Fruit fly (Drosophila melanogaster) whole organism, pupa: ENCODE data around the gene Arl1.

Experiments
- CG10348 ChIP-seq: fragments of 200-800 bp; sonication (Bioruptor generic); IDR thresholded peaks from 2 replicates; pipeline ENCODE4 v1.3.6; 2022; ENCODE audit warnings: missing biosample characterization, missing genetic modification characterization
- CG14655 ChIP-seq: fragments of 200-800 bp; sonication (Bioruptor generic); optimal IDR thresholded peaks from 3 replicates; lab custom pipeline; 2017; ENCODE audit warnings: mild to moderate bottlenecking, missing biosample characterization, missing genetic modification reagents, missing genetic modification characterization
- CG15710 ChIP-seq: fragments of 200-800 bp; sonication (Bioruptor generic); optimal IDR thresholded peaks from 2 replicates; lab custom pipeline; 2018; ENCODE audit warnings: missing biosample characterization, mild to moderate bottlenecking, missing genetic modification characterization, moderate library complexity
- CG17806 ChIP-seq: fragments of 200-800 bp; sonication (Bioruptor generic); optimal IDR thresholded peaks from 2 replicates; lab custom pipeline; 2018; ENCODE audit warnings: missing biosample characterization, mild to moderate bottlenecking, missing genetic modification characterization, moderate library complexity
- CG32121 ChIP-seq: fragments of 200-800 bp; sonication (Bioruptor generic); IDR thresholded peaks from 2 replicates; pipeline ENCODE4 v1.3.6; 2022; ENCODE audit warnings: missing biosample characterization, missing genetic modification characterization
- CG34367 ChIP-seq: fragments of 200-800 bp; sonication (Bioruptor generic); optimal IDR thresholded peaks from 2 replicates; lab custom pipeline; 2018; ENCODE audit warnings: missing biosample characterization, mild to moderate bottlenecking, missing genetic modification characterization
- CG4496 ChIP-seq: fragments of 200-800 bp; sonication (Bioruptor generic); IDR thresholded peaks from 3 replicates; pipeline ENCODE4 v1.3.6; 2022; ENCODE audit warnings: missing biosample characterization, missing genetic modification characterization
- D1 ChIP-seq: fragments of 200-800 bp; sonication (Bioruptor generic); optimal IDR thresholded peaks from 2 replicates; lab custom pipeline; 2018; ENCODE audit warnings: missing biosample characterization, mild to moderate bottlenecking, missing genetic modification characterization, moderate library complexity
- EcR ChIP-seq: fragments of 200-800 bp; sonication (Bioruptor generic); optimal IDR thresholded peaks from 3 replicates; lab custom pipeline; 2019; ENCODE audit warnings: missing biosample characterization, missing genetic modification characterization, mild to moderate bottlenecking, moderate library complexity, missing genetic modification reagents
- Pif1B ChIP-seq: fragments of 200-800 bp; sonication (Bioruptor generic); optimal IDR thresholded peaks from 3 replicates; lab custom pipeline; 2016; ENCODE audit warnings: missing biosample characterization, missing genetic modification characterization
- Snoo ChIP-seq: fragments of 200-800 bp; sonication (Bioruptor generic); optimal IDR thresholded peaks from 3 replicates; lab custom pipeline; 2017; ENCODE audit warnings: missing biosample characterization, mild to moderate bottlenecking, missing genetic modification characterization, inconsistent platforms
- rn ChIP-seq: fragments of 200-800 bp; sonication (Bioruptor generic); IDR thresholded peaks from 2 replicates; pipeline ENCODE4 v1.3.6; 2022; ENCODE audit warnings: missing biosample characterization, missing genetic modification characterization

DNA sequence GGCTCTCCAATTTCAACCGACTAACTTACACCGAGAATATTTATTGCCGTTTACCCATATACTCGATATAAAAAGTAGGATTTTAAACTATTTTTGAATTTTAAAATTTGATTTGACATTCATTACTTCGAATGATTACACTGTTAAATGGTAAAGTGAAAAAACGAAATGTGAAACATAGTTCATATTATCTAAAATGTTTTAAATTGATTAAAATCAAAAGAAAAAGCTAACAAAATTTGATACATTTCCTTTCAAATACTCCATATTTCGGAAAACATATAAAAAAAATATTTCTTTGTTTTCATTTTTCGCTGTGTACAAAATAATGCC is 35.3 kb downstream of the Arl1 start:
- no peak for TF ChIP-seq Pif1B (GFP tag; lab: Kevin White, UChicago)
- no peak for TF ChIP-seq CG10348 (GFP tag; lab: Robert Waterston, UW)
- no peak for TF ChIP-seq CG34367
- TF ChIP-seq CG15710 (tag; lab: Kevin White, UChicago), result no peak
- peak; percentile 31 for TF ChIP-seq CG14655 (GFP tag; lab: Kevin White, UChicago)
- TF ChIP-seq CG17806 (tag; lab: Kevin White, UChicago), result no peak
- no peak for TF ChIP-seq CG4496 (GFP tag; lab: Robert Waterston, UW)
- no peak for TF ChIP-seq CG32121 (GFP tag; lab: Robert Waterston, UW)
- no peak for TF ChIP-seq EcR (GFP tag; lab: Kevin White, UChicago)
- no peak for TF ChIP-seq D1 (tag; lab: Kevin White, UChicago)
- TF ChIP-seq Snoo (tag; lab: Kevin White, UChicago), result no peak
- no peak for TF ChIP-seq rn (GFP tag; lab: Robert Waterston, UW)
